Fruit fly (Drosophila melanogaster) S2 (cell line): ENCODE data around the gene CG43163.

ENCODE experiments used
- CG8478 ChIP-seq: fragments of >200 bp; optimal IDR thresholded peaks from 2 replicates; lab custom pipeline; 2018
- CTCF ChIP-seq, 2 experiments: fragments of >200 bp; optimal IDR thresholded peaks; 2 replicates each; lab custom pipeline; 2018

Gene CG43163

dm6 chr3L:8450747-8451146 is 56.2 kb downstream of the CG43163 start:
- TF ChIP-seq CTCF (optimal IDR thresholded peaks at IDR 0.05; lab: Kevin White, UChicago), result no peak
- no peak for TF ChIP-seq CG8478 (lab: Kevin White, UChicago)

DNA sequence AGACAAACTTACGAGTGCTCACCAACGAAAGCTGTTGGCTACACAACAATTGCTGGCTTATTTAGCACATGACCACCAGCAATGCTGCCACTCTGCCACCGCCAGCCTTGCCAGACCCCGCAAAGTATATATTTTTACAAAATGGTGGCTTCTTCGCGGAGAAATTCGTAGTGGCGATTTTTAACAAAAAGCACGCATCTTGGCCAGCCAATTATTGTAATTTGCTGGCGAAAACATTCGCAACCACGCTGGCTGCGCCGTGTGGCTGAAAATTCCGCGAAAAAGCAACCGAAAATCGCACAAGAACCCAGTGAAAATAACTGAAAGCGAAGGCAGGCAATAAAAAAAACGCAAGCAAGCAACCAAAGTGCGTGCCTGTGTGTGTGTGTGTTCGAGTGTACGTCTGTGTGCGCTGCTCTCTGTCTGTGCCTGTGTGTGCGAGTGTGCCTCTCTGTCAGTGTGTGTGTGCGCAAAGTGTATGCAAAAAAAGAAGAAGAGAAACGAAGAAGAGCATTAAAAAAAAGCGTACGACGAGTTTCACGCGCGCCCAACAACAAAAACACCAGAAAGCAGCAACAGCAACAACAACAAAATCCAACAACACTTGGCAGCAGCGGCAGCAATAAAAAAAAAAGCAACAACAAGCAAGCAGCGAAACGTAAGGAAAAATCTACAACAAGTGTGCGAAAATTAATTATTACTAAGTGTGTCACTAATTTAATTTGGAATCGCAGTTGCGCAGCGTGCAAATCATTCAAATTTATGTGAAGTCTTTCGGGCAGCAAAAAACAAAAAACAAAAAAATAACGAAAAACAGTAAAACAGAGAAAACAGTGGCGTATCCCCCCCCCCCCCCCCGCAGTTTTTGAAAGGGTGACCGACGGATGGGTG is 56.9 kb downstream of the CG43163 start, which contains the start of gene Gug:
Gene Gug (plus strand): TSS at position 123 of the 891 bp plus-strand sequence.
- no peak for TF ChIP-seq CG8478 (lab: Kevin White, UChicago)
- peak; percentile 27 to 28 for TF ChIP-seq CTCF (optimal IDR thresholded peaks at IDR 0.05; lab: Kevin White, UChicago)

DNA sequence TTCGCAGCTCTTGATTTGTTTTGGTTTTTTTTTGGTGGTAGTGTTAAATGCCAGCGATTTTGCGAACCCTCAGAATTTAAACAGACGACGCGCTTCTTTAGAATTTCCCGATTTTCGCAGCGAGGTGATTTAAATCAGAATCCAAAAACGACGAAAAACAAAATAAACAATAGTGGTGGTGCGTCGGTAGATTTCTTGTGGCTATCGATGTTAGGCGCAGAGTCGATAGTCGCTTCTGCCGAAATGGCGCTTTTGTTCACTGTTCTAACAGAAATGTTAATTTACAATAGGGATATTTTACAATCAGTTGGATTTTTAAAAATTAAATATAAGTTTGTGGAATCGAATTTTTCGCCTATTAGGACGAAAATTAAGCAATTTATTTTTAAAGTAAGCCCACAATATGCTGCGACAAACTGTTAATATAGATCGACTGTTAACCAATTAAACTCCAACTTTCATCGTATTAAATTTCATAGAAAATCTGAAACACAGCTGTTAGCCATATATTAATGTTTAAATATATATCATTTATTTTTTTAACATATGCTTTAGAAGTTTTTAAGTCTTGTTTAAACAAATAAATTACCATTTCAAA is 57.6 kb downstream of the CG43163 start, which contains the start of gene CG6983:
Gene CG6983 (minus strand): TSS at position 176 of the 598 bp plus-strand sequence.
- TF ChIP-seq CG8478 (lab: Kevin White, UChicago) (no peak), CTCF (optimal IDR thresholded peaks at IDR 0.05; lab: Kevin White, UChicago) (peak in 1 of 2 experiments; percentile 75)

dm6 chr3L:8448517-8448889 is 58.4 kb downstream of the CG43163 start:
- TF ChIP-seq CTCF (optimal IDR thresholded peaks at IDR 0.05; lab: Kevin White, UChicago), result no peak
- no peak for TF ChIP-seq CG8478 (lab: Kevin White, UChicago)

- TF ChIP-seq CTCF (optimal IDR thresholded peaks at IDR 0.05; lab: Kevin White, UChicago) (no peak), CG8478 (lab: Kevin White, UChicago) (no peak)
Observed at dm6 chr3L:8447795-8448516, 59.0 kb downstream of the CG43163 start.

DNA sequence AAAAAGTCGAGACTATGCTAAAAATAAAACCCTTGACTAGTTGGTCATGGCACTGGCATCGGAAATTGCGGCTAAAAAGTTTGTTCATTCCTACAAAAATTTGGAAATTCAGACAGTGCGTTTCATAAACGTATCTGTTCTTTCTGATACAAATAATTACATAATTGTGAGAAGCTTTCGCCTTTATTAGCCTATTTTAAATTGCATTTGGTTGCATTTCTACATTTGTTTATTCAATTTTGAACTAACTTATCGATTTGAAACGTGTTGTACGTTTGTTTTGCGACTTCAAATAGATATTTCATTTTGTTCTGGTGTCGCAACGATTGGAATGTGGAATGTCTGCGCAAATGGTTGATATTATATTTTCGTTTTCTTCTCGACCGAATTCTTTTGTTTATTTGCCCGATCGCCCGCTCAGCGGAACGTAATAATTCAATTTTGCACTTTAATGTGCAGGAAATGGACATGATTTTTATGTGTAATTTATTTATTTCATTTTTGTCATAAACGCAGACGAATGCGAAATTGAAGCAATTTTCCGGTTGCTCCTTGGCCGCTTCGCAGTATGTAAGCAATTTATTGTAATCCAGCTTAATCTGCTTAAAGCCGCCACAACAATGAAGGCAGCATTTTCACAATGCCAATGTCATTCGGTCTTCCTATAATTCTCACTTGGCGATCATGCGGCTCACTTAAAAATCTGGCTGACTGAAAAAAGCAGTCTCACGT is 60.7 kb downstream of the CG43163 start:
- TF ChIP-seq CG8478 (lab: Kevin White, UChicago) (no peak), CTCF (optimal IDR thresholded peaks at IDR 0.05; lab: Kevin White, UChicago) (no peak)

DNA sequence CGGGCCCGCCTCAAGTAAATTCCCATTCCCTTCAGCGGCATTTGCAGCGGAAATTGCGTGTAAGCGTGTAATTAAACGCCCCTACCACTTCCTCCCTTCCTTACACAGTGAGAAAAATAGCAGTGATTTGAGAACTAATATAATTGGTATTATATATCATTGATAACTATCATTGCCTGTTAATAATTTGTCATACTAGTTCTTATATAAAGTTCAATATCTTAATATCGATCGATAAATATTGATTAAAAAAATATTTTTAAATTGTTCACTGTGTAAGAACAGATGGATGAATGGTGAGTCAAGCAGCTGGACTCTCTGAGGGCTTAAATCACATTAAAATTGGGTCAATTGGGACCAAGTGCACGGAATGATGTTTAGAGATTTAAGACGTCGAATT is 61.9 kb downstream of the CG43163 start:
- TF ChIP-seq CTCF (optimal IDR thresholded peaks at IDR 0.05; lab: Kevin White, UChicago) (no peak), CG8478 (lab: Kevin White, UChicago) (no peak)

dm6 chr3L:8441745-8442575 is 65.0 kb downstream of the CG43163 start, which contains the start of gene Unr:
TSS of gene Unr (minus strand) at chr3L:8442381.
- TF ChIP-seq CG8478 (lab: Kevin White, UChicago) (no peak), CTCF (optimal IDR thresholded peaks at IDR 0.05; lab: Kevin White, UChicago) (no peak)

DNA sequence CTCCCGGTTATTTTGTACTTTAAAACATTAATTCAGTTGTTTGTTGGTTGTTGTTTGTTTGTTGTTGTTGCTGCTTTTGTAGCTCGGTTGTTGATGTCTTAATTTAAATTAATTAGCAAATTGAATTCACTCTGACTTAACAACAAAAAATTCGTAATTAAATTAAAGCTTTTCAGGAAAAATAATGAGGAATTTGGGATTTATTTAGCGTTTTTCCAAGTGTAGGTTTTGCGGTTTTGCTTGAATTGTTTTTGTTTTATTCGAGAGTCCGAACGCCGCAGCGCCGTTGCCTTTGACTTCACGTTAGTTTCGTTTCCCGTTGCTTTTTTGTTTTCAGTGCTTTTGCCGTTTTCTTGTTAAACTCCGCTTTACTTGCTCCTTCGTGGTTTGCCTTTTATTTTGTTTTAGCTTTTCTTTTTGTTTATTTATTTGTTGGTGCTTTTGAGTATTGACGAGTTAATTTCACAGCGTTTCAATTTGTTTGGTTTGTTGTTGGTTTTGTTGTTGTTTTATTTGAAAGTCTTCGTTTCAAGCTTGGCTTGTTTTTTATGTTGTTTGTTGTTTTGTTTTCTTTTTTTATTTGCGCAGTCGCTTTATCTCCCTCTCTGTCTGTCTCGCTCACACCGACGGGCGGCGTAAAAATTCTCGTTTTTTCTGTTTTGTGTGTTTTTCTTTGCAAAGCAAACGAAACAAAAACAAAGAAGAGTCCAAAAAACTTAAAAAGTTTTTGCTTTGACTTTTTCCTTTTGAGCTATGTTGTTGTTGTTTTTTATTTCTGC is 66.0 kb downstream of the CG43163 start:
- TF ChIP-seq CG8478 (lab: Kevin White, UChicago), result no peak
- no peak for TF ChIP-seq CTCF (optimal IDR thresholded peaks at IDR 0.05; lab: Kevin White, UChicago)

dm6 chr3L:8440079-8440478 is 66.9 kb downstream of the CG43163 start:
- no peak for TF ChIP-seq CG8478 (lab: Kevin White, UChicago)
- no peak for TF ChIP-seq CTCF (optimal IDR thresholded peaks at IDR 0.05; lab: Kevin White, UChicago)

DNA sequence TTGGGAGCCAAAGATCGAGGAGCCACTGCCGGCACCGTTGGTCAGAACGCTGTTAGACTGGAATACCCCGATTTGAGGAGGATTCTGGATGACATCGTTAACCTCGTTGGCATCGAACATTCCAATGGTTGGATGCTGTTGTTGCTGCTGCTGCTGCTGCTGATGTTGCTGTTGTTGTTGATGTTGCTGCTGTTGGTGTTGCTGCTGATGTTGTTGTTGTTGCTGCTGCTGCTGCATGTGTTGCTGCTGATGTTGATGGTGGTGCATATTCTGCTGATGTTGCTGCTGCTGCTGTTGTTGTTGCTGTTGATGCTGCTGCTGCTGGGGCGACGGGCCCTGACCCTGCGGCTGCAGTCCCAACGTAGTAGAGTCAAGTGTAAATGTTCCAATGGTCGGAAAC is 69.4 kb downstream of the CG43163 start:
- no peak for TF ChIP-seq CG8478 (lab: Kevin White, UChicago)
- TF ChIP-seq CTCF (optimal IDR thresholded peaks at IDR 0.05; lab: Kevin White, UChicago), result no peak

- TF ChIP-seq CTCF (optimal IDR thresholded peaks at IDR 0.05; lab: Kevin White, UChicago) (peak in 1 of 2 experiments; percentile 28), CG8478 (lab: Kevin White, UChicago) (no peak)
Observed at dm6 chr3L:8424831-8425336, 82.1 kb downstream of the CG43163 start, which contains the start of gene Cbl. TSS of gene Cbl (plus strand) at chr3L:8424954.
